Worm (Caenorhabditis elegans) whole organism, dauer: ENCODE results near the gene Y57G11C.43.

ENCODE experiments used
- unc-62 ChIP-seq: sonication (generic microtip); optimal IDR thresholded peaks from 2 replicates; lab custom pipeline; 2017; ENCODE audit warnings: missing biosample characterization, missing genetic modification reagents, missing genetic modification characterization

Y57G11C.43 gene

DNA sequence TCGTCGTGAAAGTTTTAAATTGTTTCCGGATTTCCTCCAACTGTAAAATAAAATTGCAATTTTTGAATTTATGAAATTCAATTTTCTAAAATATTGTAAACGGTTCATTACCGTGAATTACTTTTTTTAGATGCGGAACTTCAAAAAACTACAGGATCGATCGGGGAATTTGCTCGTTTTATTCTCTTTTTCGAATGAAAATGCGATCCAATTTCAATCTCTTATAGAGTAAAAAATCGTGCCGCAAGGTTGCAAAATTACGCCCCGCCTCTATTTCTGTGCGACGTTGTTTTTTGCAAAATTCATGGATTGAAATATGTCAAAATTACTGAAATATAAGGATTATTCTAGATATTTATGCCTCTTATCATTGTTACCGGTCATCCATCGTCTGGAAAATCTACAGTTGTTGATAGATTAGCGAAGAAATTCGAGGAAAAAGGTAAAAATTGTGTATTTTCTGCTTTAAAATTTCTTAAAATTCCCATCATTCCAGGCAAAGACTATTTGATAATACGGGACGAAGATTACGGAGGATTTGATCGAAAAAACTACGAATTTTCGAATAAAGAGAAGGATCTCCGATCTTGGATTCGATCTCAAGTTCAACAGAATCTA lies at the start of gene Y57G11C.43:
Gene Y57G11C.43, plus strand, starts transcription at position 224 of the 618 bp plus-strand sequence.
- TF ChIP-seq unc-62 (GFP tag; lab: Kevin White, UChicago) = no peak

DNA sequence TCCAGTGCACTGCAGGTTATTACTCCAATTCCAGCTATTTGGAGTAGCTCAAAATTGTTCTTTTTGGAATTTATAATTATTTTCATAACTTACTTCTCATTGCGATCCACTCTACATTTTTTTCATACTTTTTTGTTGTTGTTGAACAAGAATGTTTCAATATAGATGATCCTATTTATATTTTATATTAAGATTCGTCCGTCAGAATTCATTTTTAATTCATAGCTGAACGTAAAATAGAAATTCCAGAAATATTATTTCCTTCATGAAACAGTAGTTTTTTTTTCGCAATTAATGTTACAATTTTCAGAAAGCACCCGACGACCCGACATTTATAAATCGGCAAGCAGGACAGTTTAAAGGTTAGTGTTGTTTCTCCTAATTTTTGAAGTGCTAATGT lies 41.0 kb upstream of the Y57G11C.43 start, which contains the start of gene Y57G11C.42:
Gene Y57G11C.42, plus strand, starts transcription at position 301 of the 400 bp plus-strand sequence.
- TF ChIP-seq unc-62 (GFP tag; lab: Kevin White, UChicago) = no peak

DNA sequence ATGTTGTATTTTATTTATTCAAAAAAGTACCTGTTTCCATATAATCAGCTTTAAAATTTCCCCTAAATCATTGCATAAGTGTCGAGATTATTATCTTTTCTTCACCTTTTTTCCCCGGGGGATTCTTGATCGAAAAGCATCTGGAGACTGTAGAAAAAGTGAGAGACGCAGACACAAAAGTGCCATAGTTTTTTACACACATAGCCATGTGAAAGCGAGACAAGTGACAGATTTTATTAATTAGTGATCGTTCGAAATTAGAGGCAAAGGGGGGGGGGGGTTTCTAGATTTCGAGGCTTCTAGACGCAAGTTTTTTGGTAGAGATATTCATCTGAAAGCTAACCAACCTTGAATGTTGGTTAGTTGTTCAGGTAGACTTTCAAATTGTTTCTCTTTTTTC lies 40.0 kb upstream of the Y57G11C.43 start:
- no peak for TF ChIP-seq unc-62 (GFP tag; lab: Kevin White, UChicago)

DNA sequence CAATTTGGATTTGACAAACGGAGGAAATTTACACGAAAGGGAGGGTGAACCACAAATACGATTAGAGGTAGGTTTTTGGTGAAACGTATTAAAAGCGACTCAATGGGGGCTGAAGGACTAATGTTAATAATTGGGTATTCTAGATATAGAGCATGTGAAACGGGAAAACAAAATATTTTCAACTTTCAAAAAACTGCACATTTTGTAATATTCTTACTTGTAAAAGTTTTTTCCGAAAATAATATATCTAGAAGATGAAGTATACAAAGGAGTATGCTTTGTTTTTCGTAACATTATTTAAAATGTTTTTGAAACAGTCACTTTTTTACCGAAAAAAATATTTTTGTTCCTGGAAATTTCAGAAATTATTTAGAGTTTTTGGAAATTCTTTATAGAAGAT lies 27.3 kb upstream of the Y57G11C.43 start:
- no peak for TF ChIP-seq unc-62 (GFP tag; lab: Kevin White, UChicago)

DNA sequence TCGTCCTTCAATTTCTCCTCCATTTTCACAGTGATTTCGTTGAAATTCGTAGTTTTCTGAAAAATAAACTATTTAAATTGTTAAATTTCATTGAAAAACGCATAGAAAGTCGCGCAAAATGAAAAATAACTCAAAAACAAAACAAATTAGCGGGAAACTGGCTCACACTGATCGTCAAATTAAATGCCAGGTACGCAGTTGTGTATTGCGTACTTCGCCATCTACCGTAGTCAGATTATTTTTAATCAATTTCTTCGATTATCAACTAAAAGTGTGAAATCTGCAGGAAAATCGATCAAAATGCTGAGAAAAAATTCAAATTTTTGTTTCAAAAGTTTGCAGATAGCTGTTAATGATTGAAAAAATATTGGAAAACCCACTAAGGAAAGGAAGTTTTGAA lies 14.3 kb upstream of the Y57G11C.43 start, which contains the start of gene Y57G11C.499:
Gene Y57G11C.499, minus strand, starts transcription at position 23 of the 400 bp plus-strand sequence.
- no peak for TF ChIP-seq unc-62 (GFP tag; lab: Kevin White, UChicago)

DNA sequence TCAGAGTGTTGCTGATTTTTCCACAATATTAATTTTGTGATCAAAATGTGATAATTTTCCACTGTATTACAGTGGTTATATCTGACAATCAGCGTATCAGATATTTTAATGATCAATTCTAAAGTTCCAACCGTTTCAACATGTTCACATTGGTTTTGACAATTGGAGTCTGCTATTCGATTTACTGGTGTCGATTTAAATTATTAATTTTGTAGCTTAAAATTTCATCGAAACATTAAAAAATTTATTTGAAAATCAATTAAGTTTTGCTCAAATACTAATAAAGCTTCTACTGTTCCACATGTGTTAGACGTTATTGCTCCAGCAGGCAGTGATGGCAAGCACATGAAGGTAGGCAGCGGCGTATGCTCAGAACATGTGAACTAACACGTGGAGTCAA lies 11.5 kb upstream of the Y57G11C.43 start:
- no peak for TF ChIP-seq unc-62 (GFP tag; lab: Kevin White, UChicago)

DNA sequence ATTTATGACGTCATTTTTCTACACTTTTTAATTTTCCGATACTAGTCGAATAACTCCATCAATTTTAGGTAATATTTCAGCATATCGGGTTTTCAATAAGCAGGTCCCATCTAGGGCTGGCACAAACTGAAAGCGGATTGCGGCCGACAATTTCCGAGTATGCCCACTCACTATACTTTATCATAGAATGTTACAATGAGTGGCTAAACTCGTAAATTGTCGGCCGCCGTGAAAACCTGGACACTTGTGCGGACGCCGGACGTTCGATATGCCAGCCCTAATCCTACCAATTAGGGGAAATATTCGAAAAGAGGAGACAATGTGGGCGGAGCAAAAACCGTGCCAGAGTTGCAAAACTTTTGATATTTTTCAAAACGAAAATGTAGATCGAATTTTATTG lies 9.6 kb upstream of the Y57G11C.43 start:
- no peak for TF ChIP-seq unc-62 (GFP tag; lab: Kevin White, UChicago)

DNA sequence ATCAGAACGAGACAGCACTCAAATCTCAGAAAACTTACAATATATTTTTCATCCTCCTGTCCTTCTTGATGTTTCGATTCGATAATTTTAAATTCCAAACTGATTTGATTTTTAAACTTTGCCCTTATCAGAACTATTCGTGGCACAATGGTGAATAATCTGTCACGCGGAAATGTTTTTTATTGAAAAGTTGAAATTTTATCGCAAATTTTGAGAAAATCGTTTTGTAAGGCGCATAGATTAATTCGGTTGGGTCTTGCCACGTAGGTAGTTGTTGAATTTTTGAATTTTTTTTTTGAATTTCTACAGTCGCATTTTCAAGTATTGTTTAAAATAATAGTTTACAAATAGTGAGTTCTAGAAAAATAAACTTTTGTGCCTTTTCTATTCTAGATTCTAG lies 8.4 kb upstream of the Y57G11C.43 start, which contains the start of gene ptp-5.2:
Gene ptp-5.2, minus strand, starts transcription at position 101 of the 400 bp plus-strand sequence.
- TF ChIP-seq unc-62 (GFP tag; lab: Kevin White, UChicago) = no peak

DNA sequence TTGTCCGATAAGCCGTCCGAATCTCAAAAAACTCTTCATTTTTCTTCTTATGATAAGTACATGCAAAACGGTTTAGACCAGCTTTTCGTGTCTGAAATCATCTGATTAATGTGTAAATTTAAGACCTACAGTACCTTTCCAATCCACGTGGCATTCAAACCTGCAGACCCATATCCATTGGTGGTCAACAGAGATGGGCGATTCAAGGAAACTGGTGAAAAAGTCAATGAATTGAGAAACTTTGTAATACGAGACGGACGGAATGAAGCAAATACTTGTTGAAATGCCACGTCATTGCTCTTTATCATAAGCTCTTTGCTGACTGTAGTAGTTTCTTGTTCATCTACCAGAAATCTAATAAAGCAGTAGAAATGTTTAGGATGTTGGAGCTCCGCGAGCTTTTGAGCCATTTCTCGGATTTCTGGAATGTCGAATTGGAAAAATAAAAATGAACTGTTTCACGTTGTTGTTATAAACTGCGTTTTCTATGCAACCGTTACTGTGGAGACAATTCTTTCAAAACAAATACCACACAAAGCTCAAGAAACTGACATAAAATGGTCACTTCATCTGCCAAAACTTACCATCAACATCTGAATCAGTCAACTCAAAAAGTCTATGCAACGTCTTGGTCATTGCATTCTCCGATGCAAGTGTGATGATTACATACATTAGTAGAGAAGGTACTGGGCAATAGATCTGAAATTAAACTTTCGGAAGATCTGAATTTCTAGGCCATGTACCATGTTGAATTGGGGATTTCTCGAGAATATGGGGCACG lies 5.1 kb upstream of the Y57G11C.43 start:
- TF ChIP-seq unc-62 (GFP tag; lab: Kevin White, UChicago) = no peak

DNA sequence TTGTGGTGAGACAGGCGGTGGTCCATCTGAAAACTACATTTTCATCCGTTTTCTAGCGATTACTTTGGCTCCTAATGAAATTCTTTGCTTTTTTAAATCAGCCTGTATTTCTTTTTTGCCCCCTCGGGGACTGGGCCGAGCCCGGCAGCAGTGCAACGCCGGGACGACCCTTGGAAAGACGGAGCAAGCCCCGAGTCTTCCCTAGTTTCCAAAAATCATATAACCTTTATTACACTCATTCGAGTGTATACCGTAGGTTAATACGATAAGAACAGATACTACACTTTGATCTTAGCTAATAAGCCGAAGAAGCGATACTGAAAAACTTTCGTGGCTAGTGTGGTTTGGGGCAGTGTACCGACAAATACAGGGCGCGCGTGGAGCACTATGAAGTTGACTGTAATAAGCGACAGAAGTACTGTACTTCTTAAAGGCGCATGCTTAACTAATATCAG lies 4.5 kb upstream of the Y57G11C.43 start:
- TF ChIP-seq unc-62 (GFP tag; lab: Kevin White, UChicago) = no peak

DNA sequence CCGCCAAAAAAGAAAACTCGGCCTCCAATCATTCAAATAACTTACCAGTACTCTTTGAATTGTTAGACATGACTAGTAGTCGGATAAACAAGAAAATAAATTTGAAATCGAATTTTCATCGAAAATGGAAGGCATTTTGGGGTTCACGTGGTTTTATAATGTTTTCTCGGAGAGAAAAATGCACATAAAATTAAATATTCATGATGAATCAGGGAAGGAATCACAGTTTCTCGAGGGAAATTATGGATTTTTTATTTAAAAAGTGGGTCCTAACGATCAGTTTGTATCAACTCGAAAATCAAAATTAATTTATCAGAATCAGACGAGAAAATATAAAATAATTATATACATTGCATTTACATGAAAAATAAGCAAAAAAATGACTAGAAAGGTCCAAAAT lies 3.9 kb upstream of the Y57G11C.43 start, which contains the start of gene Y57G11C.5:
Gene Y57G11C.5, minus strand, starts transcription at position 101 of the 400 bp plus-strand sequence.
- TF ChIP-seq unc-62 (GFP tag; lab: Kevin White, UChicago) = no peak

DNA sequence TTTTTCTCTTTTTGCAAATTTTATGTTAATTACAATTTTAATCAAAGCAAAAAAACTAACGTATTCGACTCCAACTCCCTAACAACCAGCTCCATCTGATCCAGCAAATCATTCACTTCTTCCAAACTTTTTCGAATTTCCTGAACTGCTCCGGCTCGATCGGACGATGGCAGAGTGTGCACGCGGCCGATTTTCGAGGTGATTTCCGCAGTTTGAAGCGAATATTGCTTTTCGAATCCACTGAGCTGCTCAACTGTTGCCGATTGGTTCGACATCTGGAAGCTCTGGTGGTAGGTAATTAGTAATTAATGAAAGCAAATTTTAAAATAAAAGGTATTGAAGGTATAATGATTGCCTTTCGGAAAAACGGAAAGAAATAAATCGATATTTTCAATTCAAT lies 2.9 kb upstream of the Y57G11C.43 start, which contains the start of gene vti-1:
Gene vti-1, minus strand, starts transcription at position 284 of the 400 bp plus-strand sequence.
- TF ChIP-seq unc-62 (GFP tag; lab: Kevin White, UChicago) = no peak

DNA sequence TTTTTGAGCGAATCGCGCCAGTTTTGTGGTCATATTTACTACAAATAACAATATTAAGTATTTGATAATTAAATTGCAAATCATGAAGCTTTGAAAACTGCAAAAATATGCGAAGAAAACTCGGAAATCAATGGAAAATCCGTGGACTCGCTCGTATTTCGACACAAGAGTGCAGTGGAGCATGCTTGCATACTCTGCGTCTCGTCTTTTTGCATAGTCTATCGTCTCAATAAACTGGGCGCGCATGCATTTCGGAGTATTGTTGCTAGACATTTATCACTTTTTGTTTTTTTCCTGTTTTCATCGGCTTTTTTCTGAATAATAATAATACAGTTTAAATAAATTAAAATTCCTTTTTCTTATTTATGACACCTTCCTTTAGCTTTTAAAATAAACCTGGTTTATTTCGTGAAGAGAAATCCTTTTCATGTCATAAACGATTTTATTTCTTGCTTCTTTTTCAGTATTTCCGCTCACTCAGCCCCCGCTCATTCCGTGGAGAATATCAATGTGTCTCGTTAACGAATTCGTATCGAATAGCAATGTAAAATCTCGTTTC lies 1.5 kb upstream of the Y57G11C.43 start, which contains the start of the genes mrps-7 and Y57G11C.3:
Gene mrps-7, minus strand, starts transcription at position 38 of the 559 bp plus-strand sequence.
Gene Y57G11C.3, plus strand, starts transcription at position 509 of the 559 bp plus-strand sequence.
- no peak for TF ChIP-seq unc-62 (GFP tag; lab: Kevin White, UChicago)

DNA sequence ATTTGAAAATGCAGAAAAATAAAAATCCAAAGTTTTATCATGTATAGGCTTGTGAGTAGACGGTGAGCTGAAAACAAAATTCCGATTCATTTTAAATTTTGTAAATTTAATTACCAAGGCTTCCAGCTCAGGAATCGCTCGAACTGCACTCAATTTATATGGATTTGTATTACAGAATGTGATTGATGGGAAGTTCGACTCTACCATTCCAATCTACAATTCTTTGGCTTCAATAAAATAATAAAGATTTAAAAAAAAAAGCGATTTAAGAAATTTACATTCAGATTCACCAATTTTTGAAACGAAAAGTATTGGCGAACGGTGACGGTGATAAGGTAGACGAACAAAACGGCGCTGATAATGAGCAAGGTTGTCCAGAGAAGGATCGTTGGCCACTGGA lies 1.4 kb downstream of the Y57G11C.43 start:
- TF ChIP-seq unc-62 (GFP tag; lab: Kevin White, UChicago) = no peak

DNA sequence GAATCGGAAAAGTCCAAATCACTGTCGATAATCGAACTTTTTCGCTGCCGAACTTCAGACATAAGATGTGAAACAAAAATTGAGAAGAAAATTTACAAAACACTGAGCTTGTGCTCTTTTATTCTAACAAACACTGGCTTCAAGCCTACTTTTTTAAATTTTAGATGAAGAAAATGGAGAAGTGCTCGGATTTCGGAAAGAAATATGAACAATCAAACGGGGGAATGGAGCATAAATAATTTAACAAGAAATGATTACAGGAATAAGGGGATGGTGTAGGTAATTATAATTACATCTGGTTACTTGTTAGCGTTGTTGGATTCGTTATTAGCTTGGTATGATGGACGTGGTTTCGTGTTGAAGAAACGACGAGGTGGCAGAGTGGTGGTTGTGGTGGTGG lies 2.1 kb downstream of the Y57G11C.43 start, which contains the start of gene degl-1:
Gene degl-1, minus strand, starts transcription at position 101 of the 400 bp plus-strand sequence.
- TF ChIP-seq unc-62 (GFP tag; lab: Kevin White, UChicago) = no peak
